Fruit fly (Drosophila melanogaster): ENCODE measurements around the gene spi.

dm6 chr2L:19605365-19605921 lies 28.3 kb upstream of the spi start:
- TF ChIP-seq Sin3A (optimal IDR thresholded peaks at IDR 0.05) = no peak
- TF ChIP-seq psq (optimal IDR thresholded peaks at IDR 0.05) = no peak
- TF ChIP-seq Myc (optimal IDR thresholded peaks at IDR 0.05) = no peak
- TF ChIP-seq ttk (optimal IDR thresholded peaks at IDR 0.05) = no peak
- TF ChIP-seq h (optimal IDR thresholded peaks at IDR 0.05) = no peak
